Worm (Caenorhabditis elegans) whole organism, L4 larva: ENCODE data around the gene F10E9.7.

Source experiments
- D1046.2 ChIP-seq: fragments of 200-800 bp; sonication (Bioruptor generic); IDR thresholded peaks from 2 replicates; pipeline ENCODE4 v1.3.6; 2022; ENCODE audit warnings: missing genetic modification characterization, missing compliant biosample characterization
- F37D6.2 ChIP-seq: sonication (generic microtip); optimal IDR thresholded peaks from 2 replicates; lab custom pipeline; 2016; ENCODE audit warnings: mild to moderate bottlenecking, missing genetic modification characterization, missing compliant biosample characterization
- R02D3.7 ChIP-seq: fragments of 150-350 bp; sonication (generic microtip); optimal IDR thresholded peaks from 3 replicates; lab custom pipeline; 2014; ENCODE audit warnings: missing biosample characterization, missing genetic modification characterization
- Y105C5A.15 ChIP-seq: fragments of 200-800 bp; sonication (Bioruptor generic); IDR thresholded peaks from 2 replicates; pipeline ENCODE4 v1.3.6; 2022; ENCODE audit warnings: missing genetic modification characterization, missing compliant biosample characterization
- Y5F2A.4 ChIP-seq: fragments of 200-800 bp; sonication (Bioruptor generic); optimal IDR thresholded peaks from 2 replicates; lab custom pipeline; 2018; ENCODE audit warnings: mild to moderate bottlenecking, missing genetic modification characterization, missing compliant biosample characterization
- aly-2 ChIP-seq: sonication (generic microtip); optimal IDR thresholded peaks from 2 replicates; lab custom pipeline; 2018; ENCODE audit warnings: missing biosample characterization, missing genetic modification characterization
- ama-1 ChIP-seq: fragments of 150-350 bp; optimal IDR thresholded peaks from 2 replicates; lab custom pipeline; 2014; ENCODE audit warnings: inconsistent platforms, mixed read lengths
- attf-4 ChIP-seq: sonication (generic microtip); optimal IDR thresholded peaks from 3 replicates; lab custom pipeline; 2017; ENCODE audit warnings: missing biosample characterization, missing genetic modification characterization
- ceh-32 ChIP-seq: sonication (generic microtip); optimal IDR thresholded peaks from 2 replicates; lab custom pipeline; 2016; ENCODE audit warnings: mild to moderate bottlenecking, missing genetic modification characterization, missing compliant biosample characterization; ENCODE audit not compliant: poor library complexity
- ceh-44 ChIP-seq: fragments of 200-800 bp; sonication (Bioruptor generic); IDR thresholded peaks from 2 replicates; pipeline ENCODE4 v1.3.6; 2022; ENCODE audit warnings: missing genetic modification reagents, missing genetic modification characterization, missing compliant biosample characterization
- ceh-82 ChIP-seq: sonication (generic microtip); optimal IDR thresholded peaks from 2 replicates; lab custom pipeline; 2017; ENCODE audit warnings: missing biosample characterization, missing genetic modification characterization
- ces-1 ChIP-seq: fragments of 150-350 bp; sonication (generic microtip); optimal IDR thresholded peaks from 4 replicates; lab custom pipeline; 2014; ENCODE audit warnings: missing biosample characterization, missing genetic modification reagents, missing genetic modification characterization
- daf-16 ChIP-seq, 3 experiments: sonication (generic microtip); optimal IDR thresholded peaks; 2 replicates each; lab custom pipeline; 2016 to 2017; ENCODE audit warnings: missing genetic modification characterization in 3 of 3, missing genetic modification reagents in 3 of 3, mild to moderate bottlenecking in 2 of 3, missing compliant biosample characterization in 2 of 3, missing biosample characterization in 1 of 3, moderate library complexity in 1 of 3
- daf-8 ChIP-seq: fragments of 200-800 bp; sonication (Bioruptor generic); IDR thresholded peaks from 2 replicates; pipeline ENCODE4 v1.3.6; 2022; ENCODE audit warnings: missing genetic modification characterization, missing compliant biosample characterization
- dmd-8 ChIP-seq: fragments of 200-800 bp; sonication (Bioruptor generic); IDR thresholded peaks from 2 replicates; pipeline ENCODE4 v1.3.6; 2022; ENCODE audit warnings: missing genetic modification characterization, missing compliant biosample characterization
- dmd-9 ChIP-seq: fragments of 200-800 bp; sonication (Bioruptor generic); IDR thresholded peaks from 2 replicates; pipeline ENCODE4 v1.3.6; 2022; ENCODE audit warnings: missing genetic modification reagents, missing genetic modification characterization, missing compliant biosample characterization
- duxl-1 ChIP-seq: sonication (generic microtip); optimal IDR thresholded peaks from 2 replicates; lab custom pipeline; 2016; ENCODE audit warnings: mild to moderate bottlenecking, missing genetic modification characterization, moderate library complexity, missing compliant biosample characterization; ENCODE audit not compliant: poor library complexity
- dve-1 ChIP-seq: sonication (generic microtip); optimal IDR thresholded peaks from 2 replicates; lab custom pipeline; 2017; ENCODE audit warnings: antibody characterized with exemption, mild to moderate bottlenecking, missing genetic modification characterization, missing compliant biosample characterization; ENCODE audit not compliant: insufficient read depth
- egl-43 ChIP-seq: fragments of 200-800 bp; sonication (Bioruptor generic); IDR thresholded peaks from 2 replicates; pipeline ENCODE4 v1.3.6; 2022; ENCODE audit warnings: missing genetic modification reagents, missing genetic modification characterization, missing compliant biosample characterization
- hif-1 ChIP-seq, 2 experiments: sonication (generic microtip); optimal IDR thresholded peaks; 2 replicates each; lab custom pipeline; 2016 to 2017; ENCODE audit warnings: missing compliant biosample characterization in 2 of 2, missing genetic modification characterization in 2 of 2, missing genetic modification reagents in 2 of 2, missing genotype in 2 of 2, mild to moderate bottlenecking in 1 of 2
- hlh-11 ChIP-seq: fragments of 200-800 bp; sonication (Bioruptor generic); optimal IDR thresholded peaks from 2 replicates; lab custom pipeline; 2018; ENCODE audit warnings: mild to moderate bottlenecking, missing genetic modification characterization, missing compliant biosample characterization
- hlh-30 ChIP-seq: sonication (generic microtip); optimal IDR thresholded peaks from 2 replicates; lab custom pipeline; 2017; ENCODE audit warnings: antibody characterized with exemption, mild to moderate bottlenecking, missing genetic modification characterization, missing compliant biosample characterization; ENCODE audit not compliant: insufficient read depth
- lim-7 ChIP-seq: fragments of 200-800 bp; sonication (Bioruptor generic); IDR thresholded peaks from 2 replicates; pipeline ENCODE4 v1.3.6; 2022; ENCODE audit warnings: missing genetic modification characterization, missing compliant biosample characterization
- lin-13 ChIP-seq: fragments of 150-350 bp; optimal IDR thresholded peaks from 2 replicates; lab custom pipeline; 2014; ENCODE audit warnings: missing biosample characterization, missing genetic modification reagents, missing genetic modification characterization
- lin-38 ChIP-seq: fragments of 200-800 bp; sonication (Bioruptor generic); IDR thresholded peaks from 2 replicates; pipeline ENCODE4 v1.3.6; 2022; ENCODE audit warnings: missing genetic modification reagents, missing genetic modification characterization, missing compliant biosample characterization
- lsy-2 ChIP-seq, 2 experiments: fragments of 150-350 bp in 1 of 2; sonication (generic microtip) in 1 of 2; optimal IDR thresholded peaks; 2 replicates each; lab custom pipeline; 2014 to 2017; ENCODE audit warnings: missing biosample characterization in 2 of 2, missing genetic modification characterization in 2 of 2
- madf-9 ChIP-seq: fragments of 200-800 bp; sonication (Bioruptor generic); conservative IDR thresholded peaks from 2 replicates; pipeline ENCODE4 v1.3.6; 2022; ENCODE audit warnings: missing genetic modification reagents, missing genetic modification characterization, missing compliant biosample characterization
- mdt-29 ChIP-seq: fragments of 200-800 bp; sonication (Bioruptor generic); IDR thresholded peaks from 2 replicates; pipeline ENCODE4 v1.3.6; 2022; ENCODE audit warnings: missing genetic modification reagents, missing genetic modification characterization, missing compliant biosample characterization
- mep-1 ChIP-seq: fragments of 150-350 bp; sonication (generic microtip); optimal IDR thresholded peaks from 3 replicates; lab custom pipeline; 2014; ENCODE audit warnings: missing biosample characterization, missing genetic modification characterization
- mes-2 ChIP-seq: sonication (generic microtip); optimal IDR thresholded peaks from 2 replicates; lab custom pipeline; 2016; ENCODE audit warnings: missing genotype, mild to moderate bottlenecking, missing genetic modification characterization, missing compliant biosample characterization; ENCODE audit not compliant: poor library complexity, severe bottlenecking
- nhr-11 ChIP-seq: fragments of 150-350 bp; optimal IDR thresholded peaks from 2 replicates; lab custom pipeline; 2014; ENCODE audit warnings: missing biosample characterization, missing genetic modification characterization
- nhr-28 ChIP-seq: fragments of 150-350 bp; optimal IDR thresholded peaks from 2 replicates; lab custom pipeline; 2014; ENCODE audit warnings: missing biosample characterization, missing genetic modification characterization
- nhr-42 ChIP-seq: fragments of 200-800 bp; sonication (Bioruptor generic); IDR thresholded peaks from 2 replicates; pipeline ENCODE4 v1.3.6; 2022; ENCODE audit warnings: missing genetic modification characterization, missing compliant biosample characterization
- nhr-76 ChIP-seq: fragments of 150-350 bp; optimal IDR thresholded peaks from 2 replicates; lab custom pipeline; 2014; ENCODE audit warnings: missing biosample characterization, missing genetic modification characterization
- pha-4 ChIP-seq, 2 experiments: fragments of 150-350 bp in 1 of 2; fragments of 200-800 bp in 1 of 2; sonication (Bioruptor generic) in 1 of 2; IDR thresholded peaks in 1 of 2; optimal IDR thresholded peaks in 1 of 2; 2 replicates each; pipeline versions ENCODE4 v1.3.6 to Lab custom; 2014 to 2022; ENCODE audit warnings: missing genetic modification characterization in 2 of 2, missing genetic modification reagents in 2 of 2, missing biosample characterization in 1 of 2, missing compliant biosample characterization in 1 of 2
- saeg-2 ChIP-seq: fragments of 200-800 bp; sonication (Bioruptor generic); IDR thresholded peaks from 2 replicates; pipeline ENCODE4 v1.3.6; 2022; ENCODE audit warnings: missing genetic modification reagents, missing genetic modification characterization, missing compliant biosample characterization
- sdz-12 ChIP-seq: fragments of 200-800 bp; sonication (Bioruptor generic); optimal IDR thresholded peaks from 2 replicates; lab custom pipeline; 2018; ENCODE audit warnings: mild to moderate bottlenecking, missing genetic modification characterization, missing compliant biosample characterization
- set-16 ChIP-seq: fragments of 200-800 bp; sonication (Bioruptor generic); IDR thresholded peaks from 2 replicates; pipeline ENCODE4 v1.3.6; 2022; ENCODE audit warnings: missing genetic modification reagents, missing genetic modification characterization, missing compliant biosample characterization
- skn-1 ChIP-seq: fragments of 150-350 bp; optimal IDR thresholded peaks from 2 replicates; lab custom pipeline; 2014; ENCODE audit warnings: missing biosample characterization, missing genetic modification characterization
- snpc-1.2 ChIP-seq: fragments of 200-800 bp; sonication (Bioruptor generic); IDR thresholded peaks from 2 replicates; pipeline ENCODE4 v1.3.6; 2022; ENCODE audit warnings: missing genetic modification reagents, missing genetic modification characterization, missing compliant biosample characterization
- spr-3 ChIP-seq: fragments of 200-800 bp; sonication (Bioruptor generic); optimal IDR thresholded peaks from 2 replicates; lab custom pipeline; 2018; ENCODE audit warnings: mild to moderate bottlenecking, missing genetic modification characterization, missing compliant biosample characterization
- unc-62 ChIP-seq, 3 experiments: fragments of 150-350 bp in 1 of 3; sonication (generic microtip); optimal IDR thresholded peaks in 2 of 3; peaks in 1 of 3; 1 replicate in 1 of 3; 2 replicates in 2 of 3; lab custom pipeline; 2014 to 2017; ENCODE audit warnings: missing biosample characterization in 3 of 3, missing genetic modification characterization in 3 of 3, missing genetic modification reagents in 3 of 3, missing genotype in 1 of 3
- zfp-2 ChIP-seq: sonication (generic microtip); optimal IDR thresholded peaks from 2 replicates; lab custom pipeline; 2016; ENCODE audit warnings: mild to moderate bottlenecking, missing genetic modification characterization, missing compliant biosample characterization
- zfp-3 ChIP-seq: fragments of 200-800 bp; sonication (Bioruptor generic); conservative IDR thresholded peaks from 2 replicates; pipeline ENCODE4 v1.3.6; 2022; ENCODE audit warnings: missing genetic modification reagents, missing genetic modification characterization, missing compliant biosample characterization

Gene F10E9.7

DNA sequence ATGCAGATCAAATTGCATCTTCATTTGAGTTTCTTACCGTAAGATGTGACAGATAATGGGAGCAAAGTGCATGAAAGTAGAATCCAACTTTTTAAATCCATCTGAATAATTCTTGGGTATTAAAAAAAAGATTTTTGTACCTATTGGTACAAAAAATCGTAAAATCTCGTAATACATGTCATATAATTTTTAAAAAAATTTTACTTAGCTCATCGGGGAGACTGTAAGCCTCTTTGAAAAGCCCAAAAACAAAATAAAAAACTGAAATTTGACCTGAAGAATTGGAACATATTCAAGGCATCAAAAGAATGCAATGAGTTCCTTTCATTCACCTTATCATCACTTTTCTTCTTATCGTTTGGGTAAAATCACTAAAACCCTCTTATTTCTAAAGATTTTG, 31.4 kb downstream of the F10E9.7 start, which contains the start of gene clec-160:
Gene clec-160, minus strand, starts transcription at position 101 of the 400 bp plus-strand sequence.
- no peak for TF ChIP-seq mdt-29 (GFP tag; lab: Robert Waterston, UW)
- no peak for TF ChIP-seq duxl-1 (tag; lab: Kevin White, UChicago)
- TF ChIP-seq ceh-32 = no peak
- TF ChIP-seq nhr-42 (GFP tag; lab: Robert Waterston, UW) = no peak
- no peak for TF ChIP-seq daf-8 (GFP tag; lab: Robert Waterston, UW)
- no peak for TF ChIP-seq snpc-1.2 (GFP tag; lab: Robert Waterston, UW)
- no peak for TF ChIP-seq zfp-3
- no peak for TF ChIP-seq nhr-76 (tag; lab: Kevin White, UChicago)

DNA sequence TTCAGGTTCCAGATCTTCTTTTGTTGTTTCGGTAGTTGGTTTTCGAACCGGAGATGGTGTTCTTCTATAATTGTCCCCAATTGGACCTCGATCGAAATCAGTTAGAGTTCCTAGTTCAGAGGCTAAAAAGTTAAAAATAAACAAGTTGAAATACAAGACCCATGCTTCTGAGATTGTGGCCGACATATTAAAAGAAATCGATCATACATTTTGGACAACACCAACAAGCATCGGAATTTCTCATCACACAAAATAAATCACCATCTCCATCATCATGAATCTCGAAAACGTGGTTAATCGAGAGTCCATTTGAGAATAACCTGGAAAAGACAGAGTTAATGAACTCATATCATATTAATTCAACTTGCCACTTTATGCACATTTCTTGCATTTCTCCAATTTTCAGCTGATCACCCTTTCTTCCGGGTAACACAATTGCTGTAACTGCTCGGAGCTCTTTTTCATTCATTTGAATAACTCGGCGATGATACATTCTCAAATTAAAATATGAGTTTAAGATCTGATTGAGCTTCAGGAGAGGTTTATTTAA, 35.5 kb downstream of the F10E9.7 start, which contains the start of the genes mps-4 and F09G8.10:
Gene mps-4, minus strand, starts transcription at position 101 of the 550 bp plus-strand sequence.
Gene F09G8.10, minus strand, starts transcription at position 500 of the 550 bp plus-strand sequence.
- TF ChIP-seq egl-43 (no peak), aly-2 (no peak), skn-1 (tag; lab: Kevin White, UChicago) (no peak), unc-62 (GFP tag; optimal IDR thresholded peaks at IDR 0.05 in 1 of 2; lab: Kevin White, UChicago) (no peak), unc-62 (tag; optimal IDR thresholded peaks at IDR 0.05; lab: Kevin White, UChicago) (no peak), spr-3 (no peak), set-16 (GFP tag; lab: Robert Waterston, UW) (no peak), ceh-82 (tag; lab: Kevin White, UChicago) (no peak), ceh-44 (no peak), ces-1 (no peak), Y5F2A.4 (GFP tag; lab: Kevin White, UChicago) (no peak), dmd-9 (GFP tag; lab: Robert Waterston, UW) (no peak), hlh-30 (no peak), dmd-8 (GFP tag; lab: Robert Waterston, UW) (no peak), nhr-11 (no peak), attf-4 (no peak), mep-1 (tag; lab: Kevin White, UChicago) (no peak)

DNA sequence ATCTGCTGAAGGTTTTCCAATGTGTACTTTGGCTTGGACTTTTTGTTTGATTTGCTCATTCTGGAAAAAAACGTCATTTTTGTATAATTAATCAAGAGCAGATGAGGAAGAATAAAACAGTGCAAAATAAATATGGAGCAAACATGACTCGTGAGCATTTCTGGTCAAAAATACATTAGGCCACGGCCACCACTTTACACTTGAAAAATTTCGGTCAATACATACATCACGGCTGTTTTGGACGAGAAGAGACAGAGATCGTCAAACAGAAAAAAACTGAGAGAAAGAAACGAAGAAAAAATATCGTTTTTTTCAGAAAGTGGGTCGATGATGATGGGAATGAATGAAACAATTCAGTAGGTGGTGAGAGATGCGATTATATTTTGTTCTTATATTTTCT, 38.9 kb downstream of the F10E9.7 start, which contains the start of the genes F09G8.7 and crn-7:
Gene F09G8.7, minus strand, starts transcription at position 60 of the 400 bp plus-strand sequence.
Gene crn-7, plus strand, starts transcription at position 236 of the 400 bp plus-strand sequence.
- TF ChIP-seq lim-7 (GFP tag; lab: Robert Waterston, UW) = no peak
- no peak for TF ChIP-seq daf-16 (GFP tag; optimal IDR thresholded peaks at IDR 0.05; lab: Kevin White, UChicago)
- TF ChIP-seq daf-16 (tag; optimal IDR thresholded peaks at IDR 0.05; lab: Kevin White, UChicago) = peak; percentile 15
- TF ChIP-seq lin-38 = peak; percentile 39; the same call in 1 of the 2 replicates
- TF ChIP-seq Y105C5A.15 (GFP tag; lab: Robert Waterston, UW) = no peak
- peak in 1 of 2 experiments; percentile 57 for TF ChIP-seq unc-62 (GFP tag; optimal IDR thresholded peaks at IDR 0.05 in 1 of 2; lab: Kevin White, UChicago)
- no peak for TF ChIP-seq unc-62 (tag; optimal IDR thresholded peaks at IDR 0.05; lab: Kevin White, UChicago)
- TF ChIP-seq dmd-9 (GFP tag; lab: Robert Waterston, UW) = no peak
- peak; percentile 38 for TF ChIP-seq hlh-11 (tag; lab: Kevin White, UChicago)
- no peak for TF ChIP-seq aly-2
- TF ChIP-seq nhr-28 (tag; lab: Kevin White, UChicago) = peak; percentile 51
- TF ChIP-seq D1046.2 (GFP tag; lab: Robert Waterston, UW) = no peak
- no peak for TF ChIP-seq ama-1
- TF ChIP-seq hif-1 (tag; optimal IDR thresholded peaks at IDR 0.05; lab: Kevin White, UChicago) = no peak
- TF ChIP-seq sdz-12 = no peak
- TF ChIP-seq mes-2 = peak; percentile 67
- no peak for TF ChIP-seq F37D6.2 (tag; lab: Kevin White, UChicago)
- no peak for TF ChIP-seq duxl-1 (tag; lab: Kevin White, UChicago)
- TF ChIP-seq R02D3.7 (tag; lab: Kevin White, UChicago) = no peak
- no peak for TF ChIP-seq saeg-2 (GFP tag; lab: Robert Waterston, UW)
- TF ChIP-seq hlh-30 = peak; percentile 55
- TF ChIP-seq ceh-32 = no peak
- peak in 1 of 2 experiments; percentile 61 for TF ChIP-seq lsy-2 (tag; optimal IDR thresholded peaks at IDR 0.05; lab: Kevin White, UChicago)
- peak; percentile 28 for TF ChIP-seq dve-1
- TF ChIP-seq pha-4 (GFP tag; IDR thresholded peaks at IDR 0.05; lab: Robert Waterston, UW) = no peak
- TF ChIP-seq pha-4 (tag; optimal IDR thresholded peaks at IDR 0.05; lab: Kevin White, UChicago) = peak; percentile 45
- no peak for TF ChIP-seq zfp-2
- no peak for TF ChIP-seq madf-9
- TF ChIP-seq lin-13 (GFP tag; lab: Kevin White, UChicago) = no peak
